Fruit fly (Drosophila melanogaster): ENCODE results near the gene csw.
A peak's percentile ranks its signal among the peaks of the same experiment; 100 is the strongest.

Gene csw

dm6 chrX:2155868-2156267 is 61.8 kb downstream of the csw start (continued):
- TF ChIP-seq sd (tag; optimal IDR thresholded peaks at IDR 0.05), result peak; percentile 43
- peak; percentile 21 for TF ChIP-seq pzg (GFP tag; optimal IDR thresholded peaks at IDR 0.05)
- peak in 1 of 3 experiments; percentile 2 for TF ChIP-seq Stat92E (GFP tag; optimal IDR thresholded peaks at IDR 0.05)
- TF ChIP-seq Pdp1 (GFP tag; optimal IDR thresholded peaks at IDR 0.05), result peak in 1 of 2 experiments; percentile 85
- peak; percentile 69 for TF ChIP-seq so (GFP tag; IDR thresholded peaks at IDR 0.05)
- no peak for TF ChIP-seq CG7271 (tag; optimal IDR thresholded peaks at IDR 0.05)
- TF ChIP-seq HmgZ (tag; optimal IDR thresholded peaks at IDR 0.05), result peak; percentile 44
- TF ChIP-seq E2f2 (GFP tag; IDR thresholded peaks at IDR 0.05), result peak; percentile 64
- peak; percentile 20 for TF ChIP-seq CG10267 (tag; optimal IDR thresholded peaks at IDR 0.05)
- TF ChIP-seq CG3163 (GFP tag; optimal IDR thresholded peaks at IDR 0.05), result peak; percentile 46
- no peak for TF ChIP-seq Blimp-1 (GFP tag; optimal IDR thresholded peaks at IDR 0.05)
- peak; percentile 52 for TF ChIP-seq HmgD (GFP tag; optimal IDR thresholded peaks at IDR 0.05)
- TF ChIP-seq ssp (GFP tag; IDR thresholded peaks at IDR 0.05), result no peak
- TF ChIP-seq CG8290 (GFP tag; optimal IDR thresholded peaks at IDR 0.05), result peak; percentile 74
- peak; percentile 80 to 87 for TF ChIP-seq CG8290 (tag; optimal IDR thresholded peaks at IDR 0.05)
- peak; percentile 64 for TF ChIP-seq row (GFP tag; IDR thresholded peaks at IDR 0.05)
- TF ChIP-seq CG9797 (GFP tag; optimal IDR thresholded peaks at IDR 0.05), result no peak
- TF ChIP-seq cg (GFP tag; optimal IDR thresholded peaks at IDR 0.05), result peak; percentile 59
- peak; percentile 20 for TF ChIP-seq CG1603 (tag; optimal IDR thresholded peaks at IDR 0.05)
- peak; percentile 10 for TF ChIP-seq nerfin-1 (tag; optimal IDR thresholded peaks at IDR 0.05)
- TF ChIP-seq slbo (GFP tag; IDR thresholded peaks at IDR 0.05), result peak; percentile 41
- peak; percentile 37; the same call in 1 of the 2 replicates for TF ChIP-seq Bgb (GFP tag; IDR thresholded peaks at IDR 0.05; ENCODE audit: partially characterized antibody)
- TF ChIP-seq Six4 (GFP tag; optimal IDR thresholded peaks at IDR 0.05), result peak; percentile 43
- peak; percentile 78 for TF ChIP-seq Nf-YC (tag; optimal IDR thresholded peaks at IDR 0.05)
- TF ChIP-seq tx (GFP tag; optimal IDR thresholded peaks at IDR 0.05), result no peak
- peak; percentile 28 for TF ChIP-seq Elba2 (GFP tag; optimal IDR thresholded peaks at IDR 0.05)
- TF ChIP-seq bowl (GFP tag; IDR thresholded peaks at IDR 0.05), result no peak
- 0 out of 3 replicates have a peak, but pooled peaks have one; percentile 42 for TF ChIP-seq Opbp (GFP tag; IDR thresholded peaks at IDR 0.05; ENCODE audit: partially characterized antibody)
- peak; percentile 36; the same call in 1 of the 2 replicates for TF ChIP-seq vvl (GFP tag; IDR thresholded peaks at IDR 0.05)
- TF ChIP-seq CG4854 (GFP tag; optimal IDR thresholded peaks at IDR 0.05), result no peak
- TF ChIP-seq Trl (optimal IDR thresholded peaks at IDR 0.05), result peak; percentile 54 to 70
- TF ChIP-seq Trl (GFP tag; optimal IDR thresholded peaks at IDR 0.05), result peak; percentile 45
- TF ChIP-seq CG8359 (GFP tag; optimal IDR thresholded peaks at IDR 0.05; ENCODE audit: borderline replicate concordance), result no peak
- no peak for TF ChIP-seq Asciz (GFP tag; optimal IDR thresholded peaks at IDR 0.05)
- TF ChIP-seq Adf1 (GFP tag; IDR thresholded peaks at IDR 0.05), result peak; percentile 60; the same call in 1 of the 2 replicates
- no peak for TF ChIP-seq kay (GFP tag; optimal IDR thresholded peaks at IDR 0.05)

- TF ChIP-seq CG34422 (GFP tag; IDR thresholded peaks at IDR 0.05) (peak; percentile 36; the same call in 1 of the 3 replicates), CG4820 (GFP tag; optimal IDR thresholded peaks at IDR 0.05) (no peak), Abd-B (GFP tag; optimal IDR thresholded peaks at IDR 0.05) (peak; percentile 8), ewg (GFP tag; optimal IDR thresholded peaks at IDR 0.05) (peak; percentile 0), CG6791 (GFP tag; IDR thresholded peaks at IDR 0.05; ENCODE audit: partially characterized antibody) (no peak), HLH54F (GFP tag; optimal IDR thresholded peaks at IDR 0.05) (no peak), Awh (GFP tag; IDR thresholded peaks at IDR 0.05) (no peak), sd (tag; optimal IDR thresholded peaks at IDR 0.05) (peak; percentile 77), CG1647 (GFP tag; optimal IDR thresholded peaks at IDR 0.05) (no peak), CG7271 (tag; optimal IDR thresholded peaks at IDR 0.05) (no peak), emc (GFP tag; optimal IDR thresholded peaks at IDR 0.05) (no peak), gsb-n (tag; optimal IDR thresholded peaks at IDR 0.05) (no peak), fd102C (GFP tag; optimal IDR thresholded peaks at IDR 0.05) (no peak), Adf1 (GFP tag; IDR thresholded peaks at IDR 0.05) (peak; percentile 24; the same call in 1 of the 2 replicates), sqz (GFP tag; optimal IDR thresholded peaks at IDR 0.05) (peak; percentile 29), CG3838 (GFP tag; optimal IDR thresholded peaks at IDR 0.05) (no peak), CG17802 (tag; optimal IDR thresholded peaks at IDR 0.05) (no peak), ham (GFP tag; IDR thresholded peaks at IDR 0.05) (no peak)
These were observed 64.0 kb downstream of the csw start for dm6 chrX:2157929-2158610.

Measured in whole organism, embryonic.